Fruit fly (Drosophila melanogaster) whole organism, wandering third instar larva: ENCODE results near the gene frm.
A peak's percentile ranks its signal among the peaks of the same experiment; 100 is the strongest.

Experiments used
- Abd-B ChIP-seq: fragments of >200 bp; optimal IDR thresholded peaks from 2 replicates; lab custom pipeline; 2017; ENCODE audit warnings: missing biosample characterization, missing genetic modification characterization
- CG32264 ChIP-seq: fragments of 200-800 bp; sonication (Bioruptor generic); optimal IDR thresholded peaks from 2 replicates; lab custom pipeline; 2016; ENCODE audit warnings: missing biosample characterization, missing genetic modification characterization
- CG9705 ChIP-seq: fragments of 200-800 bp; sonication (Bioruptor generic); optimal IDR thresholded peaks from 2 replicates; lab custom pipeline; 2018; ENCODE audit warnings: missing biosample characterization, mild to moderate bottlenecking, missing genetic modification characterization
- CrebA ChIP-seq: fragments of 200-800 bp; sonication (Bioruptor generic); optimal IDR thresholded peaks from 2 replicates; lab custom pipeline; 2016; ENCODE audit warnings: missing biosample characterization, mild to moderate bottlenecking, missing genetic modification characterization, borderline replicate concordance
- Dfd ChIP-seq: fragments of >200 bp; optimal IDR thresholded peaks from 2 replicates; lab custom pipeline; 2017; ENCODE audit warnings: missing biosample characterization, missing genetic modification characterization
- Dif ChIP-seq: fragments of 200-275, 200-300 bp; sonication (Bioruptor generic); optimal IDR thresholded peaks from 2 replicates; lab custom pipeline; 2018; ENCODE audit warnings: missing biosample characterization, missing genetic modification characterization; ENCODE audit not compliant: partially characterized antibody
- GATAd ChIP-seq: sonication (Bioruptor generic); optimal IDR thresholded peaks from 2 replicates; lab custom pipeline; 2016; ENCODE audit warnings: missing biosample characterization, missing genetic modification characterization
- HLH106 ChIP-seq: fragments of 200-800 bp; optimal IDR thresholded peaks from 3 replicates; lab custom pipeline; 2019; ENCODE audit warnings: missing biosample characterization, mild to moderate bottlenecking, missing genetic modification characterization, moderate library complexity
- Hr78 ChIP-seq: fragments of >200 bp; optimal IDR thresholded peaks from 2 replicates; lab custom pipeline; 2017; ENCODE audit warnings: missing biosample characterization, missing genetic modification characterization
- Hr83 ChIP-seq: fragments of 200-300 bp; sonication (Bioruptor generic); optimal IDR thresholded peaks from 2 replicates; lab custom pipeline; 2016; ENCODE audit warnings: missing biosample characterization, mild to moderate bottlenecking, missing genetic modification characterization, moderate library complexity; ENCODE audit not compliant: poor library complexity, severe bottlenecking
- Jra ChIP-seq: sonication (Bioruptor generic); optimal IDR thresholded peaks from 2 replicates; lab custom pipeline; 2016; ENCODE audit warnings: missing biosample characterization, missing genetic modification characterization
- Mio ChIP-seq: sonication (Bioruptor generic); optimal IDR thresholded peaks from 2 replicates; lab custom pipeline; 2016; ENCODE audit warnings: missing biosample characterization, missing genetic modification characterization
- Myc ChIP-seq: fragments of >200 bp; optimal IDR thresholded peaks from 2 replicates; lab custom pipeline; 2017
- N ChIP-seq: fragments of >200 bp; optimal IDR thresholded peaks from 2 replicates; lab custom pipeline; 2018; ENCODE audit warnings: missing biosample characterization, missing external identifiers, missing genetic modification characterization
- OdsH ChIP-seq: fragments of 200-800 bp; sonication (Bioruptor generic); optimal IDR thresholded peaks from 2 replicates; lab custom pipeline; 2016; ENCODE audit warnings: missing biosample characterization, mild to moderate bottlenecking, missing genetic modification characterization
- Rel ChIP-seq, 2 experiments: fragments of 200-800 bp; sonication (Bioruptor generic) in 1 of 2; optimal IDR thresholded peaks; 2 replicates in 1 of 2; 3 replicates in 1 of 2; lab custom pipeline; 2016 to 2019; ENCODE audit warnings: mild to moderate bottlenecking in 2 of 2, missing biosample characterization in 2 of 2, missing genetic modification characterization in 2 of 2, moderate library complexity in 1 of 2
- Sp1 ChIP-seq: fragments of 200-800 bp; sonication (Bioruptor generic); optimal IDR thresholded peaks from 3 replicates; lab custom pipeline; 2019; ENCODE audit warnings: missing biosample characterization, mild to moderate bottlenecking, missing genetic modification characterization, moderate library complexity
- Vsx2 ChIP-seq: fragments of 200-300, 225-300 bp; sonication (Bioruptor generic); optimal IDR thresholded peaks from 2 replicates; lab custom pipeline; 2018; ENCODE audit warnings: missing biosample characterization, missing genetic modification characterization; ENCODE audit not compliant: partially characterized antibody
- dl ChIP-seq, 2 experiments: fragments of 175-275, 200-275 bp in 1 of 2; fragments of 200-275 bp in 1 of 2; sonication (Bioruptor generic); optimal IDR thresholded peaks; lab custom pipeline; 2018; ENCODE audit warnings: mild to moderate bottlenecking in 2 of 2, missing biosample characterization in 2 of 2, missing genetic modification characterization in 2 of 2, moderate library complexity in 2 of 2; ENCODE audit not compliant: partially characterized antibody in 2 of 2, insufficient read depth in 1 of 2
- ey ChIP-seq: fragments of 200-800 bp; sonication (Bioruptor generic); optimal IDR thresholded peaks from 2 replicates; lab custom pipeline; 2016; ENCODE audit warnings: missing biosample characterization, missing genetic modification characterization
- foxo ChIP-seq, 2 experiments: fragments of 200-800 bp; sonication (Bioruptor generic); optimal IDR thresholded peaks; 2 replicates in 1 of 2; 3 replicates in 1 of 2; lab custom pipeline; 2016 to 2017; ENCODE audit warnings: missing biosample characterization in 2 of 2, missing genetic modification characterization in 2 of 2
- fru ChIP-seq: fragments of 200-800 bp; sonication (Bioruptor generic); optimal IDR thresholded peaks from 3 replicates; lab custom pipeline; 2016; ENCODE audit warnings: missing biosample characterization, mild to moderate bottlenecking, missing genetic modification characterization
- h ChIP-seq: fragments of 200-800 bp; sonication (Bioruptor generic); optimal IDR thresholded peaks from 3 replicates; lab custom pipeline; 2016; ENCODE audit warnings: missing biosample characterization, mild to moderate bottlenecking, missing genetic modification characterization
- jim ChIP-seq: fragments of 175-275, 200-325 bp; sonication (Bioruptor generic); optimal IDR thresholded peaks from 2 replicates; lab custom pipeline; 2016; ENCODE audit warnings: missing biosample characterization, mild to moderate bottlenecking, missing genetic modification characterization
- lola ChIP-seq: fragments of >200 bp; optimal IDR thresholded peaks from 2 replicates; lab custom pipeline; 2017; ENCODE audit warnings: missing biosample characterization, missing genetic modification characterization
- pan ChIP-seq: fragments of >200 bp; optimal IDR thresholded peaks from 2 replicates; lab custom pipeline; 2017
- psq ChIP-seq: fragments of 200-800 bp; sonication (Bioruptor generic); optimal IDR thresholded peaks from 3 replicates; lab custom pipeline; 2017; ENCODE audit warnings: missing biosample characterization, mild to moderate bottlenecking, missing genetic modification characterization, moderate library complexity
- rgr ChIP-seq: fragments of 200-800 bp; sonication (Bioruptor generic); optimal IDR thresholded peaks from 3 replicates; lab custom pipeline; 2016; ENCODE audit warnings: missing biosample characterization, mild to moderate bottlenecking, missing genetic modification characterization
- sv ChIP-seq: fragments of 200-800 bp; sonication (Bioruptor generic); optimal IDR thresholded peaks from 3 replicates; lab custom pipeline; 2016; ENCODE audit warnings: missing biosample characterization, missing genetic modification characterization
- tai ChIP-seq: sonication (Bioruptor generic); optimal IDR thresholded peaks from 2 replicates; lab custom pipeline; 2016; ENCODE audit warnings: missing biosample characterization, missing genetic modification characterization
- woc ChIP-seq: sonication (Bioruptor generic); optimal IDR thresholded peaks from 2 replicates; lab custom pipeline; 2016; ENCODE audit warnings: missing biosample characterization, mild to moderate bottlenecking, missing genetic modification characterization

Gene frm

dm6 chr3L:5583295-5583707 lies 32.3 kb upstream of the frm start:
- no peak for TF ChIP-seq Rel (GFP tag; optimal IDR thresholded peaks at IDR 0.05; lab: Kevin White, UChicago)
- no peak for TF ChIP-seq Rel (tag; optimal IDR thresholded peaks at IDR 0.05; lab: Kevin White, UChicago)
- peak; percentile 61 for TF ChIP-seq GATAd (GFP tag; lab: Kevin White, UChicago)
- peak; percentile 81 for TF ChIP-seq fru (GFP tag; lab: Kevin White, UChicago)
- TF ChIP-seq woc (GFP tag; lab: Kevin White, UChicago) = no peak
- TF ChIP-seq psq (GFP tag; lab: Kevin White, UChicago) = peak; percentile 52
- TF ChIP-seq Hr83 (GFP tag; lab: Kevin White, UChicago) = peak; percentile 65
- TF ChIP-seq OdsH (GFP tag; lab: Kevin White, UChicago) = no peak
- peak; percentile 85 for TF ChIP-seq ey (GFP tag; lab: Kevin White, UChicago)
- no peak for TF ChIP-seq Dif (GFP tag; lab: Kevin White, UChicago)
- no peak for TF ChIP-seq Dfd (GFP tag; lab: Kevin White, UChicago)
- TF ChIP-seq foxo (GFP tag; optimal IDR thresholded peaks at IDR 0.05; lab: Kevin White, UChicago) = peak in 1 of 2 experiments; percentile 7
- peak; percentile 64 for TF ChIP-seq CG32264
- TF ChIP-seq sv (GFP tag; lab: Kevin White, UChicago) = peak; percentile 74
- no peak for TF ChIP-seq N (GFP tag; lab: Kevin White, UChicago)
- peak; percentile 86 for TF ChIP-seq HLH106 (tag; lab: Kevin White, UChicago)
- TF ChIP-seq Sp1 = no peak
- no peak for TF ChIP-seq tai (GFP tag; lab: Kevin White, UChicago)
- no peak for TF ChIP-seq pan (lab: Kevin White, UChicago)
- no peak for TF ChIP-seq lola (GFP tag; lab: Kevin White, UChicago)
- no peak for TF ChIP-seq Vsx2 (GFP tag; lab: Kevin White, UChicago)
- TF ChIP-seq CG9705 (GFP tag; lab: Kevin White, UChicago) = peak; percentile 73
- peak; percentile 77 for TF ChIP-seq rgr (GFP tag; lab: Kevin White, UChicago)

- TF ChIP-seq jim (GFP tag; lab: Kevin White, UChicago) (no peak), Dif (GFP tag; lab: Kevin White, UChicago) (no peak), pan (lab: Kevin White, UChicago) (no peak)
Measured at dm6 chr3L:5581542-5581941, 30.6 kb upstream of the frm start.

- TF ChIP-seq OdsH (GFP tag; lab: Kevin White, UChicago) (no peak), Abd-B (GFP tag; lab: Kevin White, UChicago) (no peak), Rel (GFP tag; optimal IDR thresholded peaks at IDR 0.05; lab: Kevin White, UChicago) (no peak), Rel (tag; optimal IDR thresholded peaks at IDR 0.05; lab: Kevin White, UChicago) (peak; percentile 82), Mio (no peak), N (GFP tag; lab: Kevin White, UChicago) (no peak)
- TF ChIP-seq, all 38 proteins: peak for 1
Measured at dm6 chr3L:5580490-5581116, 29.6 kb upstream of the frm start.

- TF ChIP-seq sv (GFP tag; lab: Kevin White, UChicago) (no peak), foxo (GFP tag; optimal IDR thresholded peaks at IDR 0.05; lab: Kevin White, UChicago) (no peak), Vsx2 (GFP tag; lab: Kevin White, UChicago) (no peak), fru (GFP tag; lab: Kevin White, UChicago) (peak; percentile 5), Jra (GFP tag; lab: Kevin White, UChicago) (no peak), Myc (lab: Kevin White, UChicago) (no peak), Hr78 (GFP tag; lab: Kevin White, UChicago) (no peak), Rel (GFP tag; optimal IDR thresholded peaks at IDR 0.05; lab: Kevin White, UChicago) (no peak), Rel (tag; optimal IDR thresholded peaks at IDR 0.05; lab: Kevin White, UChicago) (no peak), GATAd (GFP tag; lab: Kevin White, UChicago) (no peak), dl (GFP tag; optimal IDR thresholded peaks at IDR 0.05; lab: Kevin White, UChicago; ENCODE audit: insufficient read depth in 1 of 2, partially characterized antibody in 2 of 2) (no peak), Sp1 (peak; percentile 20), N (GFP tag; lab: Kevin White, UChicago) (no peak), ey (GFP tag; lab: Kevin White, UChicago) (no peak)
Measured at dm6 chr3L:5579762-5580161, 28.8 kb upstream of the frm start.

dm6 chr3L:5578595-5578994 lies 27.6 kb upstream of the frm start:
- TF ChIP-seq lola (GFP tag; lab: Kevin White, UChicago) = no peak
- TF ChIP-seq sv (GFP tag; lab: Kevin White, UChicago) = no peak
- no peak for TF ChIP-seq GATAd (GFP tag; lab: Kevin White, UChicago)
- no peak for TF ChIP-seq CrebA (GFP tag; lab: Kevin White, UChicago)
- no peak for TF ChIP-seq Hr83 (GFP tag; lab: Kevin White, UChicago)
- no peak for TF ChIP-seq Vsx2 (GFP tag; lab: Kevin White, UChicago)
- TF ChIP-seq CG32264 = no peak
- TF ChIP-seq h = no peak
- TF ChIP-seq N (GFP tag; lab: Kevin White, UChicago) = no peak
- no peak for TF ChIP-seq Hr78 (GFP tag; lab: Kevin White, UChicago)
- TF ChIP-seq pan (lab: Kevin White, UChicago) = no peak
- no peak for TF ChIP-seq woc (GFP tag; lab: Kevin White, UChicago)
- TF ChIP-seq CG9705 (GFP tag; lab: Kevin White, UChicago) = no peak
- no peak for TF ChIP-seq HLH106 (tag; lab: Kevin White, UChicago)
- no peak for TF ChIP-seq ey (GFP tag; lab: Kevin White, UChicago)
